Fruit fly (Drosophila melanogaster) whole organism, adult: ENCODE data around the gene Tre1.
A peak's percentile ranks its signal among the peaks of the same experiment; 100 is the strongest.

Experiments
- CG11617 ChIP-seq: fragments of 200-800 bp; sonication (Bioruptor generic); optimal IDR thresholded peaks from 2 replicates; lab custom pipeline; 2017; ENCODE audit warnings: mild to moderate bottlenecking, missing biosample characterization, missing genetic modification reagents, missing genetic modification characterization
- CG12768 ChIP-seq: fragments of 200-800 bp; sonication (Bioruptor generic); optimal IDR thresholded peaks from 2 replicates; lab custom pipeline; 2017; ENCODE audit warnings: missing biosample characterization, missing genetic modification characterization, mild to moderate bottlenecking, moderate library complexity, missing genetic modification reagents
- CG14711 ChIP-seq: fragments of 200-800 bp; sonication (Bioruptor generic); optimal IDR thresholded peaks from 2 replicates; lab custom pipeline; 2018; ENCODE audit warnings: missing biosample characterization, mild to moderate bottlenecking, missing genetic modification characterization, moderate library complexity
- CG1620 ChIP-seq: fragments of 200-800 bp; sonication (Bioruptor generic); optimal IDR thresholded peaks from 2 replicates; lab custom pipeline; 2016; ENCODE audit warnings: missing biosample characterization, missing genetic modification characterization
- CG33017 ChIP-seq: fragments of 200-800 bp; sonication (Bioruptor generic); optimal IDR thresholded peaks from 2 replicates; lab custom pipeline; 2018; ENCODE audit warnings: missing biosample characterization, mild to moderate bottlenecking, missing genetic modification characterization, moderate library complexity
- CG5204 ChIP-seq: fragments of 200-800 bp; sonication (Bioruptor generic); optimal IDR thresholded peaks from 2 replicates; lab custom pipeline; 2016; ENCODE audit warnings: missing biosample characterization, missing genetic modification characterization
- CG7045 ChIP-seq: fragments of 200-800 bp; sonication (Bioruptor generic); optimal IDR thresholded peaks from 2 replicates; lab custom pipeline; 2017; ENCODE audit warnings: missing biosample characterization, mild to moderate bottlenecking, missing genetic modification characterization
- CG7101 ChIP-seq: fragments of 200-800 bp; sonication (Bioruptor generic); optimal IDR thresholded peaks from 2 replicates; lab custom pipeline; 2018; ENCODE audit warnings: missing biosample characterization, mild to moderate bottlenecking, missing genetic modification characterization, moderate library complexity
- Clk ChIP-seq: fragments of 200-800 bp; sonication (Bioruptor generic); optimal IDR thresholded peaks from 2 replicates; lab custom pipeline; 2017; ENCODE audit warnings: missing biosample characterization, missing genetic modification characterization
- Crg-1 ChIP-seq: fragments of 200-800 bp; sonication (Bioruptor generic); optimal IDR thresholded peaks from 2 replicates; lab custom pipeline; 2016; ENCODE audit warnings: missing biosample characterization, missing genetic modification characterization
- Hr96 ChIP-seq: fragments of 200-800 bp; sonication (Bioruptor generic); optimal IDR thresholded peaks from 2 replicates; lab custom pipeline; 2016; ENCODE audit warnings: missing biosample characterization, missing genetic modification characterization
- Mnt ChIP-seq: fragments of 200-800 bp; sonication (Bioruptor generic); optimal IDR thresholded peaks from 2 replicates; lab custom pipeline; 2016; ENCODE audit warnings: missing biosample characterization, mild to moderate bottlenecking, missing genetic modification characterization
- bab1 ChIP-seq: fragments of 200-800 bp; sonication (Bioruptor generic); optimal IDR thresholded peaks from 3 replicates; lab custom pipeline; 2019; ENCODE audit warnings: missing biosample characterization, mild to moderate bottlenecking, missing genetic modification characterization, moderate library complexity
- cic ChIP-seq: fragments of 200-800 bp; sonication (Bioruptor generic); optimal IDR thresholded peaks from 2 replicates; lab custom pipeline; 2017; ENCODE audit warnings: missing biosample characterization, mild to moderate bottlenecking, missing genetic modification characterization, moderate library complexity
- cnc ChIP-seq, 2 experiments: fragments of >200 bp; optimal IDR thresholded peaks; 2 replicates each; lab custom pipeline; 2017
- kay ChIP-seq: fragments of 200-800 bp; sonication (Bioruptor generic); peaks from one replicate; lab custom pipeline; 2016; ENCODE audit warnings: missing biosample characterization, missing genetic modification characterization, borderline replicate concordance
- ovo ChIP-seq: fragments of 200-800 bp; sonication (Bioruptor generic); optimal IDR thresholded peaks from 2 replicates; lab custom pipeline; 2016; ENCODE audit warnings: missing biosample characterization, missing genetic modification characterization
- pad ChIP-seq: fragments of 200-800 bp; sonication (Bioruptor generic); optimal IDR thresholded peaks from 3 replicates; lab custom pipeline; 2017; ENCODE audit warnings: missing biosample characterization, missing genetic modification characterization, mild to moderate bottlenecking, moderate library complexity, missing genetic modification reagents
- tj ChIP-seq: fragments of 200-800 bp; sonication (Bioruptor generic); optimal IDR thresholded peaks from 3 replicates; lab custom pipeline; 2017; ENCODE audit warnings: missing biosample characterization, mild to moderate bottlenecking, missing genetic modification characterization, moderate library complexity
- toe ChIP-seq: fragments of 200-800 bp; sonication (Bioruptor generic); optimal IDR thresholded peaks from 2 replicates; lab custom pipeline; 2016; ENCODE audit warnings: missing biosample characterization, missing genetic modification characterization

Gene Tre1

dm6 chrX:5648437-5648959 lies 31.3 kb downstream of the Tre1 start, which contains the start of gene OtopLa:
Gene OtopLa, minus strand, starts transcription at chrX:5648487.
- TF ChIP-seq CG5204, result peak; percentile 45
- peak; percentile 15 for TF ChIP-seq bab1 (GFP tag; lab: Kevin White, UChicago)
- no peak for TF ChIP-seq pad (GFP tag; lab: Kevin White, UChicago)
- TF ChIP-seq toe (GFP tag; lab: Kevin White, UChicago), result peak; percentile 23
- TF ChIP-seq CG1620 (GFP tag; lab: Kevin White, UChicago), result no peak
- no peak for TF ChIP-seq Crg-1 (GFP tag; lab: Kevin White, UChicago)
- TF ChIP-seq CG7101 (tag; lab: Kevin White, UChicago), result peak; percentile 20
- TF ChIP-seq Clk (GFP tag; lab: Kevin White, UChicago), result no peak
- TF ChIP-seq ovo (GFP tag; lab: Kevin White, UChicago), result no peak
- no peak for TF ChIP-seq cic (GFP tag; lab: Kevin White, UChicago)
- no peak for TF ChIP-seq cnc (optimal IDR thresholded peaks at IDR 0.05; lab: Kevin White, UChicago)
- TF ChIP-seq tj, result no peak
- TF ChIP-seq Mnt (GFP tag; lab: Kevin White, UChicago), result no peak
- TF ChIP-seq kay (GFP tag; lab: Kevin White, UChicago), result no peak
- TF ChIP-seq CG14711 (tag; lab: Kevin White, UChicago), result no peak
- peak; percentile 5 for TF ChIP-seq CG11617 (GFP tag; lab: Kevin White, UChicago)
- no peak for TF ChIP-seq Hr96
- TF ChIP-seq CG12768 (GFP tag; lab: Kevin White, UChicago), result peak; percentile 51
- peak; percentile 51 for TF ChIP-seq CG33017
- TF ChIP-seq CG7045, result peak; percentile 53

dm6 chrX:5646228-5646627 lies 33.5 kb downstream of the Tre1 start:
- TF ChIP-seq CG5204, result no peak
- TF ChIP-seq pad (GFP tag; lab: Kevin White, UChicago), result no peak
- TF ChIP-seq bab1 (GFP tag; lab: Kevin White, UChicago), result no peak
- no peak for TF ChIP-seq toe (GFP tag; lab: Kevin White, UChicago)
- no peak for TF ChIP-seq Clk (GFP tag; lab: Kevin White, UChicago)
- no peak for TF ChIP-seq CG7101 (tag; lab: Kevin White, UChicago)
- TF ChIP-seq CG14711 (tag; lab: Kevin White, UChicago), result no peak
- TF ChIP-seq ovo (GFP tag; lab: Kevin White, UChicago), result no peak
- no peak for TF ChIP-seq Hr96
- no peak for TF ChIP-seq cic (GFP tag; lab: Kevin White, UChicago)
- no peak for TF ChIP-seq Mnt (GFP tag; lab: Kevin White, UChicago)
- TF ChIP-seq CG33017, result no peak

dm6 chrX:5639083-5639482 lies 40.7 kb downstream of the Tre1 start:
- TF ChIP-seq CG7101 (tag; lab: Kevin White, UChicago) (no peak), CG11617 (GFP tag; lab: Kevin White, UChicago) (no peak), CG1620 (GFP tag; lab: Kevin White, UChicago) (no peak), kay (GFP tag; lab: Kevin White, UChicago) (no peak), cnc (optimal IDR thresholded peaks at IDR 0.05; lab: Kevin White, UChicago) (no peak), pad (GFP tag; lab: Kevin White, UChicago) (no peak), cic (GFP tag; lab: Kevin White, UChicago) (no peak), CG33017 (no peak), Hr96 (no peak)

dm6 chrX:5638588-5638987 lies 41.2 kb downstream of the Tre1 start:
- TF ChIP-seq CG7045 (peak; percentile 30), CG7101 (tag; lab: Kevin White, UChicago) (no peak), CG11617 (GFP tag; lab: Kevin White, UChicago) (no peak), tj (no peak), CG5204 (peak; percentile 15), Clk (GFP tag; lab: Kevin White, UChicago) (peak; percentile 9), CG33017 (peak; percentile 35), CG12768 (GFP tag; lab: Kevin White, UChicago) (peak; percentile 26), CG1620 (GFP tag; lab: Kevin White, UChicago) (no peak)

- peak; percentile 92 for TF ChIP-seq pad (GFP tag; lab: Kevin White, UChicago)
- no peak for TF ChIP-seq kay (GFP tag; lab: Kevin White, UChicago)
Observed at dm6 chrX:5637543-5637942, 42.2 kb downstream of the Tre1 start.

- no peak for TF ChIP-seq tj
- no peak for TF ChIP-seq CG11617 (GFP tag; lab: Kevin White, UChicago)
- TF ChIP-seq kay (GFP tag; lab: Kevin White, UChicago), result no peak
- TF ChIP-seq ovo (GFP tag; lab: Kevin White, UChicago), result no peak
- TF ChIP-seq Hr96, result no peak
- no peak for TF ChIP-seq CG5204
- TF ChIP-seq pad (GFP tag; lab: Kevin White, UChicago), result peak; percentile 94
- TF ChIP-seq CG7045, result no peak
Observed at dm6 chrX:5636529-5637099, 43.2 kb downstream of the Tre1 start.

- no peak for TF ChIP-seq bab1 (GFP tag; lab: Kevin White, UChicago)
- TF ChIP-seq ovo (GFP tag; lab: Kevin White, UChicago), result no peak
- TF ChIP-seq CG5204, result no peak
- no peak for TF ChIP-seq CG33017
- no peak for TF ChIP-seq cic (GFP tag; lab: Kevin White, UChicago)
- no peak for TF ChIP-seq Crg-1 (GFP tag; lab: Kevin White, UChicago)
- no peak for TF ChIP-seq CG7101 (tag; lab: Kevin White, UChicago)
- no peak for TF ChIP-seq tj
- TF ChIP-seq kay (GFP tag; lab: Kevin White, UChicago), result no peak
- TF ChIP-seq cnc (optimal IDR thresholded peaks at IDR 0.05; lab: Kevin White, UChicago), result no peak
- no peak for TF ChIP-seq toe (GFP tag; lab: Kevin White, UChicago)
- TF ChIP-seq Hr96, result no peak
- TF ChIP-seq pad (GFP tag; lab: Kevin White, UChicago), result no peak
- no peak for TF ChIP-seq Clk (GFP tag; lab: Kevin White, UChicago)
- no peak for TF ChIP-seq CG12768 (GFP tag; lab: Kevin White, UChicago)
- TF ChIP-seq CG14711 (tag; lab: Kevin White, UChicago), result no peak
- no peak for TF ChIP-seq CG11617 (GFP tag; lab: Kevin White, UChicago)
Observed at dm6 chrX:5634714-5635113, 45.1 kb downstream of the Tre1 start.
